Worm (Caenorhabditis elegans) whole organism, late embryonic: Measurements from ENCODE around the gene B0244.16.
A peak's percentile ranks its signal among the peaks of the same experiment; 100 is the strongest.

Experiments
- C08G9.2 ChIP-seq: sonication (generic microtip); optimal IDR thresholded peaks from 2 replicates; lab custom pipeline; 2016; ENCODE audit warnings: mild to moderate bottlenecking, missing genetic modification characterization, moderate library complexity, missing compliant biosample characterization
- C38D4.7 ChIP-seq: fragments of 200-800 bp; sonication (Bioruptor generic); optimal IDR thresholded peaks from 2 replicates; lab custom pipeline; 2018; ENCODE audit warnings: mild to moderate bottlenecking, missing genetic modification characterization, moderate library complexity, missing compliant biosample characterization
- K02D7.2 ChIP-seq: sonication (generic microtip); optimal IDR thresholded peaks from 2 replicates; lab custom pipeline; 2017; ENCODE audit warnings: mild to moderate bottlenecking, missing genetic modification characterization, missing compliant biosample characterization
- K09A11.1 ChIP-seq: sonication (generic microtip); optimal IDR thresholded peaks from 2 replicates; lab custom pipeline; 2017; ENCODE audit warnings: antibody characterized with exemption, mild to moderate bottlenecking, missing genetic modification characterization, missing compliant biosample characterization; ENCODE audit not compliant: insufficient read depth
- T23F11.4 ChIP-seq: fragments of 200-800 bp; sonication (Bioruptor generic); optimal IDR thresholded peaks from 2 replicates; lab custom pipeline; 2018; ENCODE audit warnings: mild to moderate bottlenecking, missing genetic modification characterization, missing compliant biosample characterization
- ama-1 ChIP-seq: fragments of 150-350 bp; optimal IDR thresholded peaks from 2 replicates; lab custom pipeline; 2014
- ceh-14 ChIP-seq: sonication (generic microtip); optimal IDR thresholded peaks from 2 replicates; lab custom pipeline; 2016; ENCODE audit warnings: missing genotype, missing genetic modification characterization, missing compliant biosample characterization
- ceh-18 ChIP-seq: sonication (generic microtip); optimal IDR thresholded peaks from 2 replicates; lab custom pipeline; 2016; ENCODE audit warnings: missing genetic modification characterization, missing compliant biosample characterization
- ceh-19 ChIP-seq: fragments of 200-800 bp; sonication (Bioruptor generic); optimal IDR thresholded peaks from 2 replicates; lab custom pipeline; 2018; ENCODE audit warnings: mild to moderate bottlenecking, missing genetic modification characterization, missing compliant biosample characterization
- ceh-2 ChIP-seq: sonication (generic microtip); optimal IDR thresholded peaks from 2 replicates; lab custom pipeline; 2016; ENCODE audit warnings: missing genotype, missing genetic modification characterization, missing compliant biosample characterization
- ceh-30 ChIP-seq: fragments of 150-350 bp; optimal IDR thresholded peaks from 2 replicates; lab custom pipeline; 2014; ENCODE audit warnings: missing biosample characterization, missing genetic modification characterization
- ceh-31 ChIP-seq: sonication (generic microtip); optimal IDR thresholded peaks from 2 replicates; lab custom pipeline; 2016; ENCODE audit warnings: missing genetic modification characterization, missing compliant biosample characterization
- ceh-34 ChIP-seq: sonication (generic microtip); optimal IDR thresholded peaks from 2 replicates; lab custom pipeline; 2016; ENCODE audit warnings: mild to moderate bottlenecking, missing genetic modification characterization, missing compliant biosample characterization
- ceh-45 ChIP-seq: fragments of 200-800 bp; sonication (Bioruptor generic); IDR thresholded peaks from 2 replicates; pipeline ENCODE4 v1.3.6; 2022; ENCODE audit warnings: missing genetic modification reagents, missing genetic modification characterization, missing compliant biosample characterization
- dmd-4 ChIP-seq: sonication (generic microtip); optimal IDR thresholded peaks from 2 replicates; lab custom pipeline; 2016; ENCODE audit warnings: borderline replicate concordance, missing genetic modification characterization, missing compliant biosample characterization
- dve-1 ChIP-seq: sonication (generic microtip); optimal IDR thresholded peaks from 2 replicates; lab custom pipeline; 2017; ENCODE audit warnings: antibody characterized with exemption, mild to moderate bottlenecking, missing genetic modification characterization, missing compliant biosample characterization
- eyg-1 ChIP-seq: sonication (generic microtip); optimal IDR thresholded peaks from 2 replicates; lab custom pipeline; 2016; ENCODE audit warnings: missing genotype, missing genetic modification characterization, missing compliant biosample characterization
- fkh-10 ChIP-seq: fragments of 150-350 bp; optimal IDR thresholded peaks from 2 replicates; lab custom pipeline; 2014; ENCODE audit warnings: missing biosample characterization, missing genetic modification reagents, missing genetic modification characterization
- gmeb-2 ChIP-seq: sonication (generic microtip); optimal IDR thresholded peaks from 2 replicates; lab custom pipeline; 2016; ENCODE audit warnings: missing genetic modification characterization, inconsistent platforms, missing compliant biosample characterization
- hlh-13 ChIP-seq: fragments of 200-800 bp; sonication (Bioruptor generic); optimal IDR thresholded peaks from 2 replicates; lab custom pipeline; 2018; ENCODE audit warnings: mild to moderate bottlenecking, missing genetic modification characterization, missing compliant biosample characterization
- hlh-15 ChIP-seq: sonication (generic microtip); optimal IDR thresholded peaks from 2 replicates; lab custom pipeline; 2016; ENCODE audit warnings: missing genetic modification characterization, missing compliant biosample characterization
- hlh-8 ChIP-seq: sonication (generic microtip); optimal IDR thresholded peaks from 2 replicates; lab custom pipeline; 2016; ENCODE audit warnings: missing genotype, missing genetic modification characterization, missing compliant biosample characterization
- lin-11 ChIP-seq: fragments of 200-800 bp; sonication (Bioruptor generic); optimal IDR thresholded peaks from 2 replicates; lab custom pipeline; 2018; ENCODE audit warnings: mild to moderate bottlenecking, missing genetic modification characterization, missing compliant biosample characterization
- nhr-232 ChIP-seq: sonication (generic microtip); optimal IDR thresholded peaks from 2 replicates; lab custom pipeline; 2016; ENCODE audit warnings: missing genetic modification characterization, missing compliant biosample characterization
- pat-9 ChIP-seq: fragments of 200-800 bp; sonication (Bioruptor generic); optimal IDR thresholded peaks from 2 replicates; lab custom pipeline; 2018; ENCODE audit warnings: mild to moderate bottlenecking, missing genetic modification characterization, moderate library complexity, missing compliant biosample characterization
- pha-2 ChIP-seq: sonication (generic microtip); optimal IDR thresholded peaks from 2 replicates; lab custom pipeline; 2017; ENCODE audit warnings: mild to moderate bottlenecking, missing genetic modification characterization, missing compliant biosample characterization
- pqm-1 ChIP-seq: sonication (generic microtip); optimal IDR thresholded peaks from 2 replicates; lab custom pipeline; 2016; ENCODE audit warnings: missing genetic modification characterization, missing compliant biosample characterization
- pros-1 ChIP-seq: fragments of 150-350 bp; optimal IDR thresholded peaks from 2 replicates; lab custom pipeline; 2014; ENCODE audit warnings: missing biosample characterization, missing genetic modification reagents, missing genetic modification characterization
- ref-2 ChIP-seq: sonication (generic microtip); optimal IDR thresholded peaks from 2 replicates; lab custom pipeline; 2016; ENCODE audit warnings: missing genetic modification characterization, missing compliant biosample characterization
- sdc-2 ChIP-seq: sonication (generic microtip); optimal IDR thresholded peaks from 2 replicates; lab custom pipeline; 2016; ENCODE audit warnings: missing genotype, missing genetic modification characterization, missing compliant biosample characterization
- sox-2 ChIP-seq: fragments of 200-800 bp; sonication (Bioruptor generic); IDR thresholded peaks from 2 replicates; pipeline ENCODE4 v1.3.6; 2022; ENCODE audit warnings: missing genetic modification reagents, missing genetic modification characterization, missing compliant biosample characterization
- sox-4 ChIP-seq: sonication (generic microtip); optimal IDR thresholded peaks from 2 replicates; lab custom pipeline; 2017; ENCODE audit warnings: mild to moderate bottlenecking, missing genetic modification characterization, inconsistent platforms, missing compliant biosample characterization
- tbx-2 ChIP-seq: sonication (generic microtip); optimal IDR thresholded peaks from 2 replicates; lab custom pipeline; 2016; ENCODE audit warnings: missing genetic modification characterization, missing compliant biosample characterization
- tbx-7 ChIP-seq: sonication (generic microtip); optimal IDR thresholded peaks from 2 replicates; lab custom pipeline; 2016; ENCODE audit warnings: missing genotype, missing genetic modification characterization, missing compliant biosample characterization
- ttx-3 ChIP-seq: sonication (generic microtip); optimal IDR thresholded peaks from 2 replicates; lab custom pipeline; 2016; ENCODE audit warnings: missing genetic modification reagents, missing genetic modification characterization, missing compliant biosample characterization
- unc-55 ChIP-seq: sonication (generic microtip); optimal IDR thresholded peaks from 2 replicates; lab custom pipeline; 2017; ENCODE audit warnings: missing biosample characterization, missing genetic modification reagents, missing genetic modification characterization
- zip-5 ChIP-seq: sonication (generic microtip); optimal IDR thresholded peaks from 2 replicates; lab custom pipeline; 2016; ENCODE audit warnings: missing genetic modification characterization, missing compliant biosample characterization
- ztf-16 ChIP-seq: sonication (generic microtip); optimal IDR thresholded peaks from 2 replicates; lab custom pipeline; 2017; ENCODE audit warnings: missing genetic modification characterization, missing compliant biosample characterization

The B0244.16 gene

DNA sequence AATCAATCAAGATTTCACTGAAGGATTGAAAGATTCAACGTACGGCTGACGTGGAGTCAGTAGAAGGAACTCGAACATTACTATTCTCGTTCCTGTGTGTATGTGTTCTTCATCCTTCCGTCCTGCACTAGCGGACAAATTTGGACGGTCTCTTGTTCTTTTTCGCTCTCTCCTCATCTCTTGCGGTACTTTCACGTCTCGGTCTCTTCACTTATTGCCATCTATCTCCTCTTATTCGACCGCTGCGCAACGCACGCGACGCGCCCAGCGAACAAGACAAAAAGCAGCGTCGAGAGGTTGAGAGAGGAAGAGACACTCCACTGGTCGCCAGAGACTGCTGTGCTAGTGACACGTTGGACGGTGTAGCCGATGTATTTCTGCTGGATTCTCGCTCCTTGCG is 25.3 kb upstream of the B0244.16 start (continued):
- TF ChIP-seq K09A11.1 (tag; lab: Kevin White, UChicago) (no peak), ceh-19 (GFP tag; lab: Kevin White, UChicago) (peak; percentile 26), ztf-16 (tag; lab: Kevin White, UChicago) (peak; percentile 3), ttx-3 (tag; lab: Kevin White, UChicago) (no peak), hlh-13 (GFP tag; lab: Kevin White, UChicago) (peak; percentile 26), ceh-31 (tag; lab: Kevin White, UChicago) (peak; percentile 84), sdc-2 (tag; lab: Kevin White, UChicago) (peak; percentile 26), C38D4.7 (no peak), ceh-14 (peak; percentile 24), C08G9.2 (tag; lab: Kevin White, UChicago) (peak; percentile 7), hlh-15 (tag; lab: Kevin White, UChicago) (no peak), ceh-45 (0 out of 2 replicates have a peak, but pooled peaks have one; percentile 13), ceh-34 (tag; lab: Kevin White, UChicago) (peak; percentile 66), gmeb-2 (tag; lab: Kevin White, UChicago) (no peak), pha-2 (tag; lab: Kevin White, UChicago) (no peak), nhr-232 (tag; lab: Kevin White, UChicago) (no peak), sox-2 (peak; percentile 20; the same call in 1 of the 2 replicates), ref-2 (peak; percentile 77), eyg-1 (tag; lab: Kevin White, UChicago) (no peak), ceh-30 (tag; lab: Kevin White, UChicago) (no peak)
- TF ChIP-seq, all 69 proteins: peak for 30

DNA sequence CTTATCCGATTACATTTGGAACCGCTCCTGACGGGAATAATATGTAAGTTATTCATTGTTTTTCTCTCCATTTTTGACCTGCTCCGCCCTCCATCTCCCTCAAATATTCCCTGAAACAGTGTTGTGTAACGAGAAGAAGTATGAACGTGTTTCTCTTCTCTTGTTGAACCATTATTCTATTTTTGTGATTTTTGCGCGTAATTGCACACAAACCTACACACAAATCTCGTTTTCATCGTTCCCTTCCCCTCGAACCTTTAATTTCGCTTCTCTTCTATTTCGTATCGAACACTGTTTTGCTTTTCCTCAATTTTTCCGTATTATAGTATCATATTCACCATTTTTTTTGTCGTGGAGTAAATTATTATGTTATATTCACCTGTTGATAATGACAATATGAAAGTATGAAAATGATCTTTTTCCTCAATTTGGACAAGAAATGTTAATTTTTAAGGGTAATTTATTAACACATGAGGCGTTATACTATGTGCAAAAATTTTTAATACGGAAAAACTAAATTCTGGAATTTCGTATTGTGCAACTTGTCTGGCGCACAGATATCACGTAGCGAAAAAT is 23.5 kb upstream of the B0244.16 start:
- TF ChIP-seq ceh-34 (tag; lab: Kevin White, UChicago) (no peak), gmeb-2 (tag; lab: Kevin White, UChicago) (no peak)

DNA sequence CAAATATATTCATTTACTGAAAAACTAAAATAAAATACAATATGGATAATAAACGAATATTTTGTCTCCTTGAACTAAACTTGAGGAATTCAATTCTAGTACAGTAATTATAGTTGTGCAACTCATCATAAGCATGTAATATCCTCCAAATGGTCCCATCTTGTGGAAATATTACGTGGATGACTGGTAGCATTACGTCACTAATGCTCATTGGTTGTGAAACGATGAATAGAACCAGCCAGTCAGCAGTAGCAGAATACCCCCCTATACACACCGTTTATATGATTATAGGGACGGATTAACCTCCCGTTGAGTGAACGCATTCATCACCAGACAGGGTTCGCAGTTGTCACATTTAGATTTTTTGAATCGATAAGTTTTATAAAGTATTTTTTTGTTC is 22.4 kb upstream of the B0244.16 start:
- TF ChIP-seq tbx-2 (tag; lab: Kevin White, UChicago) (peak; percentile 17), dmd-4 (tag; lab: Kevin White, UChicago) (no peak), ama-1 (no peak), ceh-19 (GFP tag; lab: Kevin White, UChicago) (no peak), ttx-3 (tag; lab: Kevin White, UChicago) (no peak), pqm-1 (no peak)

DNA sequence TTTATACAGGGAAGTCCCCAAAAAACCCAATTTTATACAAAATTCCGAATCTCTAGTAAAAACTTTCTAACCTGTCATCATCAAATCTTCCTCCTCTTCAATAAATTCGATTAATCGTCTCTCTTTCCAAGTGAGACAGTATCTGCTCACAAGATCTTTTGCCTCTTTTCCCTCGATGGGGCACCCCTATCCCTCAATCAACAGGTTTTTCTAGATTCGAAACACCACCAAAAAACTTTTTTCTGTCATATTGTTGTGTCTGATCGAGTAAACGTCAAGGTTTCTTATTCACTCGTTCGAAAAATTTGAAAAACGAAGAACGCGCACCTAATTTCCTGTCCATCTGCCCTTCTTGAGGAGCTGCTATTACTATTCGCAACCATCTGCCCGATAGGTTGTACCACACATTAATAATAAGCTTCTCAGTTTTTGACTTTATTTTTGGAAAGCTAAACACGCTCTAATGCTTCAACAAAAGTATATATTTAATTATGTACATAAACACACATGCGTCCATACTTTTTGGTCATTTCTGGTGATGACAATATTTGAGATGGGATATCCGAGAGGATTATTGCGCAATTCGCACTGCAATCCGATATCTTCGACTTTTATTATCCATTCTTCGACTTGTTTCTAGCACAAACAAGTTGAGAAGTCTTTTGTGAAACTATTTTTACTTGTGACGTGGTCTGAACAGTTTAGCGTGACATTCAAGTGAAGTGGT is 21.5 kb upstream of the B0244.16 start:
- no peak for TF ChIP-seq lin-11 (tag; lab: Kevin White, UChicago)
- no peak for TF ChIP-seq pros-1
- TF ChIP-seq ceh-34 (tag; lab: Kevin White, UChicago): peak; percentile 20
- TF ChIP-seq pat-9 (tag; lab: Kevin White, UChicago): no peak

DNA sequence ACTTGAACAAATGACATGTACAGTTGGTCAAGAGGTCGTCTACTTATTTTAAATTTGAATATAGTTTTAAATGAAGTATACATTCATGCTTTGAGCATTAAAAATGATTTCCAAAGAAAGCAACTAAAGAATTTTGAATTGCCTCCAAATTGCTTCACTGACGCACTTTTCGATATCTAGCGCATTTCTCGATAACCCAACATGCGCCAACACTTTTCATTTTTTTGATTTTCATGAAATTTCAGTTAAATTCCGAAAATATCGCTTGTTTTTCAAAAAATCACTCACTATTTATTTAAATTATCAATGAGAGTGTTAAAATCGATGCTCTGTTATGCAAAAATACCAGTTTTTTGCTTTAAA is 21.0 kb upstream of the B0244.16 start:
- TF ChIP-seq C08G9.2 (tag; lab: Kevin White, UChicago) (no peak), ceh-34 (tag; lab: Kevin White, UChicago) (no peak), dve-1 (no peak), ceh-30 (tag; lab: Kevin White, UChicago) (no peak)
- TF ChIP-seq, all 69 proteins: peak for 0

DNA sequence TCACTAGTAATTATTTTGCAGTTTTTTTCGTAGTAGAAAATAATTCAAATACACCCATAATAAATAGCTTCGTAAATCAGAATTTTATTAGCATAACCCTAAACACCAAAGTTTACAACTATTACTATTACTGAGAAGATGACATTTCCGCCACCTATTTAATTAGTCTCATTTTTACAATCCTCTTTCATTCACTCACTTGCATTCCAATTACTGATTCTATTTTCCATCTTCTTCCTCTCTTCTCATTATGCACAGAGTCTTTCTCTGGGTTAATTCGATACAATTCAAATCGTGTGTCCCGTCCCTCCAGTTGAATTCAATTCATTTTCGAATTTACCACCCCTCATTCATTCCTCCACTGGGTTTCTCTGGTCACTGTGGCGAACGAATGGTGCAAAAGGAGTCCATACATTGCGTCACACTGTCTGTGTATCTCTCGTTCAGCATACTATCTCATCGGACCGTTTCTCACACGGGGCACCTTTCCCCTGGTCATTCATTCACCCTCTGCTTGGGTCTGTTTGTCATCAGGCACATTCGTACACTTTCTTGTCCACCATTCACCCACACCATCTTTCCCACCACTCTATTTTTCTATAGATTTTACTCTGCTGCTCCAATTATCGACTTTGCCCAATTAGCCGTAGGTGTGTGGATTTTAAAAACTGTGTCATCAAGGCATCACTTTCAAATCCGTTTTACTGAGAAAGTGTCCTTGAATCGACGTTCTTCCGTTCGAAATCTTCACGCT is 20.3 kb upstream of the B0244.16 start:
- TF ChIP-seq K02D7.2 (tag; lab: Kevin White, UChicago): no peak
- TF ChIP-seq ztf-16 (tag; lab: Kevin White, UChicago): no peak
- peak; percentile 42 for TF ChIP-seq ref-2
- no peak for TF ChIP-seq ceh-18 (tag; lab: Kevin White, UChicago)
- TF ChIP-seq gmeb-2 (tag; lab: Kevin White, UChicago): no peak
- no peak for TF ChIP-seq pat-9 (tag; lab: Kevin White, UChicago)
- no peak for TF ChIP-seq fkh-10 (GFP tag; lab: Kevin White, UChicago)
- TF ChIP-seq sox-4 (tag; lab: Kevin White, UChicago): no peak
- TF ChIP-seq T23F11.4 (GFP tag; lab: Kevin White, UChicago): no peak
- TF ChIP-seq tbx-7 (tag; lab: Kevin White, UChicago): no peak
- no peak for TF ChIP-seq zip-5 (tag; lab: Kevin White, UChicago)
- TF ChIP-seq ama-1: no peak
- TF ChIP-seq hlh-8 (tag; lab: Kevin White, UChicago): no peak
- no peak for TF ChIP-seq ceh-2
- TF ChIP-seq ceh-14: peak; percentile 44
- TF ChIP-seq ceh-19 (GFP tag; lab: Kevin White, UChicago): no peak
- no peak for TF ChIP-seq ceh-30 (tag; lab: Kevin White, UChicago)
- no peak for TF ChIP-seq unc-55
